Fruit fly (Drosophila melanogaster): ENCODE measurements around the gene CG31174.

The CG31174 gene

DNA sequence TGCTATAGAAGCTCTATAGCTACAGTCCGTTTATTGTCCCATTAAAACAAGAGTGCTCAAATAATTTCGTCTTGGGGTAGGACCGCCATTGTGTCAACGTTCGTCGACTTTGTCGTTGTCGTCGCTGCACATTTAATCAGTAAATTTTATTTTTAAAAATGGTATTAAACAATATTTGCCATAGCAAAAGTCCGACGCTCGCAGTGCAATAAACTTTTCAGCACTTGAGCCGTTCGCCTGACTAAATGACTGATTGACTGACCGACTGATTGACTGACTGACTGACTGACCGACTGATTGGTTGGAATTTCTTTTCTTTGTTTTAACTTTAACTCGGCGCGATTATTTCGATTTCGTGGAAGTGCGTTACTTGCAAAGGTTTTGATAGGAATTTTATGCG lies 20.6 kb upstream of the CG31174 start (continued):
- TF ChIP-seq CG34406 (GFP tag; optimal IDR thresholded peaks at IDR 0.05) = no peak
- TF ChIP-seq Sox102F (GFP tag; optimal IDR thresholded peaks at IDR 0.05) = no peak
- TF ChIP-seq esn (GFP tag; optimal IDR thresholded peaks at IDR 0.05) = no peak
- no peak for TF ChIP-seq CG31627 (GFP tag; optimal IDR thresholded peaks at IDR 0.05)
- TF ChIP-seq Hr39 (GFP tag; optimal IDR thresholded peaks at IDR 0.05) = no peak
- no peak for TF ChIP-seq Eip75B (GFP tag; optimal IDR thresholded peaks at IDR 0.05)
- TF ChIP-seq CG8632 (GFP tag; optimal IDR thresholded peaks at IDR 0.05) = no peak
- TF ChIP-seq Met (GFP tag; optimal IDR thresholded peaks at IDR 0.05) = no peak
- TF ChIP-seq CG7368 (GFP tag; optimal IDR thresholded peaks at IDR 0.05) = no peak
- TF ChIP-seq Eip78C (GFP tag) = no peak
- no peak for TF ChIP-seq CG32006 (GFP tag; optimal IDR thresholded peaks at IDR 0.05)
- TF ChIP-seq CG9139 (GFP tag; optimal IDR thresholded peaks at IDR 0.05) = peak; percentile 23

DNA sequence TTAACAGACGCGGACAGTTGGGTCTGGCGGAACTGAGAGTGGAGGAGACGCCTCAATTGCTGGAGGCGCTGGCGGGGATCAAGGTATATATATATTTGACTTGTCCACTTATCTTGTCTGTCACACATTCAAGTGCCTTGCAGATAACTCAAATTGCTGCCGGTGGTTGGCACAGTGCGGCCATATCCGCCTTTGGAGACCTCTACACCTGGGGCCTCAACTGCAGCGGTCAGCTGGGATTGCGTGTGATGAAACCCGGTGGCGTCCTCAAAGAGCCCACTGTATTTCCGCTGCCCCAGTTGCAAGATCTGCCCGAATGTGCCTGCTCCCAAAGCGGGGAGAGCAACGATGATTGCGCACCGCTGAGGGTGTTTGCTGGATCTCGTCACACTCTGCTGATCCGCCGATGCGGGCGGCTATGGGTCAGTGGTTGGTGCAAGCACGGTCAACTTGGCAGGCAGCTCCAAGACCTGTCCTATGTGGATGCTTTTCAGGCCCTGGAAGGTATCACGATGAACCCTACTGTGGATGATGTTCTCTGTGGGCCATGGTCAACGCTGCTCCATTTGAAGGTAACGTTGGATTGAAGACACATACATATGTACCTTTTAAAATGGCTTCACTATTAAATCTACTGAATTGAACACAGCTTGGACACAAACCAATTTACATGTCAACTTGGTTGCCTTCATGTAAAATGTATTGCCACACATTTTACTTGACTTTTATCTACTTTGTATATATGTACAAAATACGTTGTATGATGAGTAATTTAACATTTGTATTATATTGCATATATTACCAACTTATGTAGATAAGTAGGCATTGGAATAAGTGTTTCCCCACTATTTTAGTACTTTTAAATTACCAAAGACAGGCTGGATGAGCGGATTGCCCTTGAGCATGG lies 19.6 kb upstream of the CG31174 start, which contains the start of gene CG43844:
Gene CG43844, plus strand, starts transcription at position 844 of the 907 bp plus-strand sequence.
- TF ChIP-seq topi (GFP tag; optimal IDR thresholded peaks at IDR 0.05) (peak; percentile 4), Sox102F (GFP tag; optimal IDR thresholded peaks at IDR 0.05) (no peak), CG6163 (GFP tag; IDR thresholded peaks at IDR 0.05) (0 out of 3 replicates have a peak, but pooled peaks have one; percentile 9), salr (GFP tag; optimal IDR thresholded peaks at IDR 0.05) (no peak), CG8119 (GFP tag; IDR thresholded peaks at IDR 0.05) (no peak), svp (GFP tag) (peak; percentile 54), OdsH (GFP tag; optimal IDR thresholded peaks at IDR 0.05) (peak; percentile 0), Lpt (GFP tag; optimal IDR thresholded peaks at IDR 0.05) (no peak), Sox14 (GFP tag; optimal IDR thresholded peaks at IDR 0.05) (no peak), CG15336 (GFP tag; IDR thresholded peaks at IDR 0.05) (no peak), CG31627 (GFP tag; optimal IDR thresholded peaks at IDR 0.05) (no peak), achi (GFP tag; optimal IDR thresholded peaks at IDR 0.05) (no peak), Eip78C (GFP tag) (peak; percentile 51), vri (GFP tag; optimal IDR thresholded peaks at IDR 0.05) (peak; percentile 10), Met (GFP tag; optimal IDR thresholded peaks at IDR 0.05) (peak; percentile 23), dsx (GFP tag; optimal IDR thresholded peaks at IDR 0.05; ENCODE audit: poor library complexity, severe bottlenecking) (peak; percentile 83), Ets21C (GFP tag; optimal IDR thresholded peaks at IDR 0.05) (no peak), esn (GFP tag; optimal IDR thresholded peaks at IDR 0.05) (peak; percentile 21), CG11902 (GFP tag; optimal IDR thresholded peaks at IDR 0.05) (peak; percentile 9), fd85E (GFP tag; optimal IDR thresholded peaks at IDR 0.05) (no peak), CG7368 (GFP tag; optimal IDR thresholded peaks at IDR 0.05) (peak; percentile 15), CG11762 (GFP tag; optimal IDR thresholded peaks at IDR 0.05; ENCODE audit: insufficient read depth) (no peak), Smox (GFP tag; optimal IDR thresholded peaks at IDR 0.05) (no peak), acj6 (GFP tag; optimal IDR thresholded peaks at IDR 0.05) (peak; percentile 23), fkh (GFP tag; optimal IDR thresholded peaks at IDR 0.05) (no peak), cyc (GFP tag; optimal IDR thresholded peaks at IDR 0.05) (no peak), CG34406 (GFP tag; optimal IDR thresholded peaks at IDR 0.05) (peak; percentile 9), CG4318 (GFP tag; optimal IDR thresholded peaks at IDR 0.05) (no peak)

DNA sequence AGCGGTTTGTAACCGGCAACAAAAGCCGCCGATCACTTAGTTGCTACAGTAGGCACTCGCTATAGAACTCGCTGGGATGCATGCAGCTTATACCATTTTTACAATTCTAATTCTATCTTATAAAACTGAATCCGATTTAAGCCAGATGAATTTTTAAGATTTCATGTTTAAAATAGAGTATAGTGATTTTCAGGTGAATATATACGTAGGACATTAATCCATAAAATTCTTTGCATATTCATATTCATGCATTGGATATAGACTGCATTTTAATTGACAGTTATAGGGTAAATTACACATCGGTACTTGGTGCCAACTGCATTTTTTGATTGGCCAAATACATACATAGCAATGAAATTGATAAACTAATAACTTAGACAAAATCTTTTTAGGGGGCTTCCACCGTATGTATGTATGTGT lies 18.3 kb upstream of the CG31174 start:
- TF ChIP-seq net (GFP tag; optimal IDR thresholded peaks at IDR 0.05) (no peak), CG34406 (GFP tag; optimal IDR thresholded peaks at IDR 0.05) (no peak), salr (GFP tag; optimal IDR thresholded peaks at IDR 0.05) (no peak), CG6792 (GFP tag; optimal IDR thresholded peaks at IDR 0.05) (peak; percentile 33), esn (GFP tag; optimal IDR thresholded peaks at IDR 0.05) (peak; percentile 71), Met (GFP tag; optimal IDR thresholded peaks at IDR 0.05) (no peak), Hr39 (GFP tag; optimal IDR thresholded peaks at IDR 0.05) (no peak), CG1621 (tag; optimal IDR thresholded peaks at IDR 0.05) (no peak), dsx (GFP tag; optimal IDR thresholded peaks at IDR 0.05; ENCODE audit: poor library complexity, severe bottlenecking) (peak; percentile 76), CG32006 (GFP tag; optimal IDR thresholded peaks at IDR 0.05) (peak; percentile 37), CG6854 (GFP tag; optimal IDR thresholded peaks at IDR 0.05) (no peak), Sox15 (GFP tag; optimal IDR thresholded peaks at IDR 0.05) (peak; percentile 7), fkh (GFP tag; optimal IDR thresholded peaks at IDR 0.05) (no peak), Eip93F (GFP tag; optimal IDR thresholded peaks at IDR 0.05) (no peak), eg (GFP tag; IDR thresholded peaks at IDR 0.05) (peak; percentile 65; the same call in 2 of the 3 replicates), Hr4 (GFP tag; optimal IDR thresholded peaks at IDR 0.05) (peak; percentile 27), CG9139 (GFP tag; optimal IDR thresholded peaks at IDR 0.05) (no peak), CG8632 (GFP tag; optimal IDR thresholded peaks at IDR 0.05) (peak; percentile 35), Smox (GFP tag; optimal IDR thresholded peaks at IDR 0.05) (no peak), dac (GFP tag; optimal IDR thresholded peaks at IDR 0.05) (no peak), svp (GFP tag) (peak; percentile 74), Sox14 (GFP tag; optimal IDR thresholded peaks at IDR 0.05) (peak; percentile 47), CG3919 (GFP tag; optimal IDR thresholded peaks at IDR 0.05) (peak; percentile 66), acj6 (GFP tag; optimal IDR thresholded peaks at IDR 0.05) (peak; percentile 50), CG6808 (GFP tag; optimal IDR thresholded peaks at IDR 0.05) (peak; percentile 37)

Data from whole organism, prepupa.